Fruit fly (Drosophila melanogaster) whole organism, embryonic: ENCODE measurements around the gene SIDL.
A peak's percentile ranks its signal among the peaks of the same experiment; 100 is the strongest.

Experiments used
- Bgb ChIP-seq: fragments of 200-800 bp; sonication (Bioruptor generic); IDR thresholded peaks from 2 replicates; pipeline ENCODE4 v1.3.6; 2022; ENCODE audit warnings: missing biosample characterization, missing genetic modification characterization; ENCODE audit not compliant: partially characterized antibody
- CG10321 ChIP-seq: fragments of 200-800 bp; sonication (Bioruptor generic); IDR thresholded peaks from 2 replicates; pipeline ENCODE4 v1.3.6; 2022; ENCODE audit warnings: missing biosample characterization, missing genetic modification characterization
- CG10462 ChIP-seq: fragments of 200-800 bp; sonication (Bioruptor generic); optimal IDR thresholded peaks from 2 replicates; lab custom pipeline; 2016; ENCODE audit warnings: missing biosample characterization, missing genetic modification characterization
- CG11723 ChIP-seq: fragments of 200-800 bp; sonication (Bioruptor generic); optimal IDR thresholded peaks from 2 replicates; lab custom pipeline; 2017; ENCODE audit warnings: missing biosample characterization, mild to moderate bottlenecking, missing genetic modification characterization
- CG12104 ChIP-seq: fragments of 200-800 bp; sonication (Bioruptor generic); optimal IDR thresholded peaks from 3 replicates; lab custom pipeline; 2016; ENCODE audit warnings: missing biosample characterization, missing genetic modification characterization
- CG12659 ChIP-seq: fragments of 200-800 bp; sonication (Bioruptor generic); optimal IDR thresholded peaks from 3 replicates; lab custom pipeline; 2017; ENCODE audit warnings: mild to moderate bottlenecking, missing biosample characterization, missing genetic modification reagents, missing genetic modification characterization
- CG12942 ChIP-seq: fragments of 200-800 bp; sonication (Bioruptor generic); optimal IDR thresholded peaks from 3 replicates; lab custom pipeline; 2016; ENCODE audit warnings: missing biosample characterization, missing genetic modification characterization
- CG13624 ChIP-seq: fragments of 200-800 bp; sonication (Bioruptor generic); optimal IDR thresholded peaks from 2 replicates; lab custom pipeline; 2016; ENCODE audit warnings: missing biosample characterization, missing genetic modification characterization
- CG13894 ChIP-seq: fragments of 200-800 bp; sonication (Bioruptor generic); optimal IDR thresholded peaks from 3 replicates; lab custom pipeline; 2018; ENCODE audit warnings: missing biosample characterization, mild to moderate bottlenecking, missing genetic modification characterization, moderate library complexity
- CG14667 ChIP-seq: fragments of 200-800 bp; sonication (Bioruptor generic); IDR thresholded peaks from 2 replicates; pipeline ENCODE4 v1.3.6; 2022; ENCODE audit warnings: missing biosample characterization, missing genetic modification characterization
- CG14965 ChIP-seq: fragments of 200-800 bp; sonication (Bioruptor generic); optimal IDR thresholded peaks from 2 replicates; lab custom pipeline; 2016; ENCODE audit warnings: missing biosample characterization, missing genetic modification characterization, borderline replicate concordance
- CG15073 ChIP-seq: fragments of 200-800 bp; sonication (Bioruptor generic); optimal IDR thresholded peaks from 2 replicates; lab custom pipeline; 2016; ENCODE audit warnings: missing biosample characterization, missing genetic modification characterization
- CG15696 ChIP-seq: fragments of 200-800 bp; sonication (Bioruptor generic); optimal IDR thresholded peaks from 2 replicates; lab custom pipeline; 2019; ENCODE audit warnings: missing biosample characterization, mild to moderate bottlenecking, missing genetic modification characterization, moderate library complexity
- CG18011 ChIP-seq: fragments of 200-800 bp; sonication (Bioruptor generic); optimal IDR thresholded peaks from 2 replicates; lab custom pipeline; 2017; ENCODE audit warnings: missing biosample characterization, missing genetic modification characterization, mild to moderate bottlenecking, moderate library complexity, missing genotype
- CG3726 ChIP-seq: fragments of 200-800 bp; sonication (Bioruptor generic); IDR thresholded peaks from 3 replicates; pipeline ENCODE4, ENCODE4 v1.3.6; 2022; ENCODE audit warnings: missing biosample characterization, missing genetic modification characterization
- CG6254 ChIP-seq: fragments of 200-800 bp; sonication (Bioruptor generic); optimal IDR thresholded peaks from 3 replicates; lab custom pipeline; 2017; ENCODE audit warnings: mild to moderate bottlenecking, missing biosample characterization, missing genetic modification reagents, missing genetic modification characterization
- CG7786 ChIP-seq: fragments of 200-800 bp; sonication (Bioruptor generic); optimal IDR thresholded peaks from 2 replicates; lab custom pipeline; 2016; ENCODE audit warnings: missing biosample characterization, missing genetic modification characterization
- Dbx ChIP-seq: fragments of 200-800 bp; sonication (Bioruptor generic); IDR thresholded peaks from 3 replicates; pipeline ENCODE4 v1.3.6; 2022; ENCODE audit warnings: missing biosample characterization, missing genetic modification characterization
- Doc3 ChIP-seq: fragments of 200-800 bp; sonication (Bioruptor generic); IDR thresholded peaks from 3 replicates; pipeline ENCODE4 v1.3.6; 2022; ENCODE audit warnings: missing biosample characterization, missing genetic modification characterization; ENCODE audit not compliant: partially characterized antibody
- Ets65A ChIP-seq: fragments of 200-800 bp; sonication (Bioruptor generic); peaks from one replicate; lab custom pipeline; 2016; ENCODE audit warnings: missing biosample characterization, missing genetic modification characterization
- Fer2 ChIP-seq: fragments of 200-800 bp; sonication (Bioruptor generic); optimal IDR thresholded peaks from 2 replicates; lab custom pipeline; 2018; ENCODE audit warnings: missing biosample characterization, mild to moderate bottlenecking, missing genetic modification characterization, moderate library complexity
- Mad ChIP-seq: fragments of 200-800 bp; sonication (Bioruptor generic); optimal IDR thresholded peaks from 2 replicates; lab custom pipeline; 2016; ENCODE audit warnings: missing biosample characterization, missing genetic modification characterization
- Mrtf ChIP-seq: fragments of 200-800 bp; sonication (Bioruptor generic); IDR thresholded peaks from 3 replicates; pipeline ENCODE4 v1.3.6; 2022; ENCODE audit warnings: missing biosample characterization, missing genetic modification characterization
- Optix ChIP-seq: fragments of 200-800 bp; sonication (Bioruptor generic); IDR thresholded peaks from 3 replicates; pipeline ENCODE4 v1.3.6; 2022; ENCODE audit warnings: missing biosample characterization, missing genetic modification characterization
- Side ChIP-seq: fragments of 200-800 bp; sonication (Bioruptor generic); optimal IDR thresholded peaks from 2 replicates; lab custom pipeline; 2016; ENCODE audit warnings: missing biosample characterization, missing genetic modification characterization
- Spps ChIP-seq: fragments of 200-800 bp; sonication (Bioruptor generic); optimal IDR thresholded peaks from 2 replicates; lab custom pipeline; 2018; ENCODE audit warnings: missing biosample characterization, mild to moderate bottlenecking, missing genetic modification characterization
- Stat92E ChIP-seq, 3 experiments: fragments of >200 bp in 2 of 3; fragments of 200-800 bp in 1 of 3; sonication (Bioruptor generic) in 1 of 3; optimal IDR thresholded peaks; 2 replicates each; lab custom pipeline; 2017 to 2019; ENCODE audit warnings: missing biosample characterization in 3 of 3, missing genetic modification characterization in 3 of 3, mild to moderate bottlenecking in 1 of 3, moderate library complexity in 1 of 3
- Trl ChIP-seq, 3 experiments: fragments of >200 bp in 2 of 3; fragments of 200-800 bp in 1 of 3; sonication (Bioruptor generic) in 1 of 3; optimal IDR thresholded peaks; 2 replicates in 1 of 3; 3 replicates in 2 of 3; lab custom pipeline; 2016 to 2017; ENCODE audit warnings: missing biosample characterization in 1 of 3, missing genetic modification characterization in 1 of 3
- Xrp1 ChIP-seq: fragments of 200-800 bp; sonication (Bioruptor generic); IDR thresholded peaks from 2 replicates; pipeline ENCODE4 v1.3.6; 2022; ENCODE audit warnings: missing biosample characterization, missing genetic modification characterization
- aop ChIP-seq: fragments of 200-800 bp; sonication (Bioruptor generic); IDR thresholded peaks from 2 replicates; pipeline ENCODE4 v1.3.6; 2022; ENCODE audit warnings: missing biosample characterization, missing genetic modification characterization
- ap ChIP-seq: fragments of 200-800 bp; sonication (Bioruptor generic); IDR thresholded peaks from 2 replicates; pipeline ENCODE4 v1.3.6; 2022; ENCODE audit warnings: missing biosample characterization, missing genetic modification characterization
- en ChIP-seq: fragments of 200-800 bp; sonication (Bioruptor generic); optimal IDR thresholded peaks from 2 replicates; lab custom pipeline; 2016; ENCODE audit warnings: missing biosample characterization, missing genetic modification characterization
- ewg ChIP-seq: fragments of 200-800 bp; sonication (Bioruptor generic); optimal IDR thresholded peaks from 3 replicates; lab custom pipeline; 2017; ENCODE audit warnings: mild to moderate bottlenecking, missing biosample characterization, missing genetic modification reagents, missing genetic modification characterization
- grau ChIP-seq: fragments of 200-800 bp; optimal IDR thresholded peaks from 3 replicates; lab custom pipeline; 2019; ENCODE audit warnings: missing biosample characterization, mild to moderate bottlenecking, missing genetic modification characterization, moderate library complexity
- her ChIP-seq: fragments of 200-800 bp; sonication (Bioruptor generic); optimal IDR thresholded peaks from 2 replicates; lab custom pipeline; 2016; ENCODE audit warnings: missing biosample characterization, missing genetic modification characterization
- jing ChIP-seq: fragments of 200-800 bp; sonication (Bioruptor generic); optimal IDR thresholded peaks from 2 replicates; lab custom pipeline; 2018; ENCODE audit warnings: missing biosample characterization, mild to moderate bottlenecking, missing genetic modification characterization
- lbe ChIP-seq: fragments of 200-800 bp; sonication (Bioruptor generic); optimal IDR thresholded peaks from 2 replicates; lab custom pipeline; 2016; ENCODE audit warnings: missing biosample characterization, mild to moderate bottlenecking, missing genetic modification characterization
- lmd ChIP-seq: fragments of 200-800 bp; sonication (Bioruptor generic); IDR thresholded peaks from 2 replicates; pipeline ENCODE4 v1.3.6; 2022; ENCODE audit warnings: missing biosample characterization, missing genetic modification characterization
- mam ChIP-seq: fragments of 200-800 bp; sonication (Bioruptor generic); optimal IDR thresholded peaks from 3 replicates; lab custom pipeline; 2016; ENCODE audit warnings: missing biosample characterization, missing genetic modification characterization
- pan ChIP-seq, 4 experiments: fragments of >200 bp in 3 of 4; fragments of 200-800 bp in 1 of 4; sonication (Bioruptor generic) in 1 of 4; optimal IDR thresholded peaks in 3 of 4; IDR thresholded peaks in 1 of 4; 2 replicates each; pipeline versions ENCODE4 v1.3.6 to Lab custom; 2017 to 2022; ENCODE audit warnings: missing biosample characterization in 2 of 4, missing genetic modification characterization in 2 of 4, mixed read lengths in 1 of 4
- pros ChIP-seq: fragments of 200-800 bp; sonication (Bioruptor generic); optimal IDR thresholded peaks from 3 replicates; lab custom pipeline; 2019; ENCODE audit warnings: missing biosample characterization, mild to moderate bottlenecking, missing genetic modification characterization, moderate library complexity
- sens-2 ChIP-seq: fragments of 200-800 bp; sonication (Bioruptor generic); IDR thresholded peaks from 2 replicates; pipeline ENCODE4 v1.3.6; 2022; ENCODE audit warnings: missing biosample characterization, missing genetic modification characterization
- slp2 ChIP-seq: fragments of 200-800 bp; sonication (Bioruptor generic); optimal IDR thresholded peaks from 2 replicates; lab custom pipeline; 2016; ENCODE audit warnings: missing biosample characterization, missing genetic modification characterization
- sr ChIP-seq: fragments of 200-800 bp; sonication (Bioruptor generic); IDR thresholded peaks from 3 replicates; pipeline ENCODE4 v1.3.6; 2022; ENCODE audit warnings: missing biosample characterization, missing genetic modification characterization
- stwl ChIP-seq: fragments of 200-800 bp; sonication (Bioruptor generic); optimal IDR thresholded peaks from 3 replicates; lab custom pipeline; 2018; ENCODE audit warnings: missing biosample characterization, mild to moderate bottlenecking, missing genetic modification characterization, moderate library complexity
- wdn ChIP-seq: fragments of 200-800 bp; sonication (Bioruptor generic); IDR thresholded peaks from 2 replicates; pipeline ENCODE4 v1.3.6; 2022; ENCODE audit warnings: missing biosample characterization, missing genetic modification characterization
- wor ChIP-seq: fragments of 200-800 bp; sonication (Bioruptor generic); IDR thresholded peaks from 2 replicates; pipeline ENCODE4 v1.3.6; 2022; ENCODE audit warnings: missing biosample characterization, missing genetic modification characterization

SIDL gene

dm6 chr3R:15196134-15197034 is 22.3 kb downstream of the SIDL start, which contains the start of the genes Kpc1 and CG42542 (continued):
- TF ChIP-seq wdn (GFP tag; lab: Robert Waterston, UW) (peak; percentile 56), CG7786 (GFP tag; lab: Kevin White, UChicago) (peak; percentile 81), CG12659 (GFP tag; lab: Kevin White, UChicago) (peak; percentile 80), Bgb (GFP tag; lab: Robert Waterston, UW) (peak; percentile 84), sens-2 (GFP tag; lab: Robert Waterston, UW) (no peak; the same call in 1 of the 2 replicates), CG10321 (GFP tag; lab: Robert Waterston, UW) (peak; percentile 86), jing (GFP tag; lab: Kevin White, UChicago) (peak; percentile 7), grau (tag; lab: Kevin White, UChicago) (peak; percentile 72), Mad (GFP tag; lab: Kevin White, UChicago) (peak; percentile 66), sr (GFP tag; lab: Robert Waterston, UW) (peak; percentile 48; the same call in 1 of the 3 replicates), mam (GFP tag; lab: Kevin White, UChicago) (peak; percentile 71), Xrp1 (GFP tag; lab: Robert Waterston, UW) (peak; percentile 55; the same call in 1 of the 2 replicates), CG18011 (GFP tag; lab: Kevin White, UChicago) (peak; percentile 41), slp2 (GFP tag; lab: Kevin White, UChicago) (peak; percentile 67), Dbx (GFP tag; lab: Robert Waterston, UW) (peak; percentile 89), CG15696 (tag; lab: Kevin White, UChicago) (peak; percentile 73), Fer2 (tag; lab: Kevin White, UChicago) (peak; percentile 12), Spps (tag; lab: Kevin White, UChicago) (no peak), Stat92E (GFP tag; optimal IDR thresholded peaks at IDR 0.05; lab: Kevin White, UChicago) (no peak), wor (GFP tag; lab: Robert Waterston, UW) (0 out of 2 replicates have a peak, but pooled peaks have one; percentile 22), Trl (optimal IDR thresholded peaks at IDR 0.05; lab: Kevin White, UChicago) (no peak), Trl (GFP tag; optimal IDR thresholded peaks at IDR 0.05; lab: Kevin White, UChicago) (peak; percentile 77), pros (no peak), CG13624 (GFP tag; lab: Kevin White, UChicago) (peak; percentile 78), CG10462 (peak; percentile 86), Doc3 (GFP tag; lab: Robert Waterston, UW) (peak; percentile 92), CG14667 (GFP tag; lab: Robert Waterston, UW) (0 out of 2 replicates have a peak, but pooled peaks have one; percentile 30), CG12104 (GFP tag; lab: Kevin White, UChicago) (peak; percentile 58), en (GFP tag; lab: Kevin White, UChicago) (peak; percentile 25), CG6254 (GFP tag; lab: Kevin White, UChicago) (no peak), ewg (peak; percentile 23), lbe (no peak), Optix (peak; percentile 57; the same call in 1 of the 3 replicates), her (peak; percentile 76), CG3726 (GFP tag; lab: Robert Waterston, UW) (no peak), aop (GFP tag; lab: Robert Waterston, UW) (no peak), pan (optimal IDR thresholded peaks at IDR 0.05; lab: Kevin White, UChicago) (no peak), pan (GFP tag; optimal IDR thresholded peaks at IDR 0.05 in 1 of 2, IDR thresholded peaks at IDR 0.05 in 1 of 2) (peak in 1 of 2 experiments; percentile 65), ap (GFP tag; lab: Robert Waterston, UW) (no peak), Mrtf (GFP tag; lab: Robert Waterston, UW) (no peak), CG11723 (GFP tag; lab: Kevin White, UChicago) (peak; percentile 56), CG14965 (GFP tag; lab: Kevin White, UChicago) (no peak), stwl (tag; lab: Kevin White, UChicago) (peak; percentile 87), CG13894 (tag; lab: Kevin White, UChicago) (no peak), CG12942 (GFP tag; lab: Kevin White, UChicago) (peak; percentile 69), Side (peak; percentile 61), CG15073 (no peak), lmd (GFP tag; lab: Robert Waterston, UW) (0 out of 2 replicates have a peak, but pooled peaks have one; percentile 35), Ets65A (GFP tag; lab: Kevin White, UChicago) (peak; percentile 96)
